Worm (Caenorhabditis elegans): ENCODE data around the gene lbp-8.

- TF ChIP-seq lsy-2 (tag; optimal IDR thresholded peaks at IDR 0.05) (no peak), ceh-82 (tag; optimal IDR thresholded peaks at IDR 0.05) (no peak), egl-27 (tag; optimal IDR thresholded peaks at IDR 0.05) (no peak), Y75B8A.6 (GFP tag; IDR thresholded peaks at IDR 0.05) (no peak), ztf-11 (tag; optimal IDR thresholded peaks at IDR 0.05) (no peak), T26A8.4 (GFP tag; IDR thresholded peaks at IDR 0.05) (no peak)
Measured at ce11 chrV:13850170-13850569, 40.4 kb upstream of the lbp-8 start, which contains the start of gene hpx-2.

Data from whole organism, L4 larva.